Fruit fly (Drosophila melanogaster) Kc167 (cell line): ENCODE data around the gene mRpL36.

Source experiments
- Myc ChIP-seq: fragments of >200 bp; optimal IDR thresholded peaks from 2 replicates; lab custom pipeline; 2017; ENCODE audit warnings: missing external identifiers
- psq ChIP-seq: fragments of >200 bp; optimal IDR thresholded peaks from 2 replicates; lab custom pipeline; 2017; ENCODE audit warnings: missing external identifiers

DNA sequence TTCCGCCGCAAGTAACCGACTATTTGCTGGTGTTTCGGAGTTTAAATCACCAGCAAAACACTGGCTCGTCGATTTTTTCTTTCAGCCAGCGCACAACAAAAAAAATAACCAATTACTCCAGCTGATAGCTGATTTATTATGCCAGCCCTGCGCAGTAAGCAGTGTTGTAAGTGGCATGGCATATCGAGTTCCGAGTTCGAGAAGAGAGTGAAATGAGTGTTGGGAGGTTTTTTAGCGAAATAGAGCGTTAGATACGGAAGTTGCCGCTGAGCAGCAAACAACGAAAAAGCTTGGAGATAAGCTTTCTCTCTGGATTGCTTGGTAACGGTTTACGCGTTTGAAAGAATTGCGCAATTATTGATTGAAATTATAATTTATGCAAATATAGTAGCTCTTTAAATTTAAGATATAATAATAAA, 33.3 kb downstream of the mRpL36 start, which contains the start of gene CG7565:
- TF ChIP-seq Myc (lab: Kevin White, UChicago) (no peak), psq (lab: Kevin White, UChicago) (no peak)
